Fruit fly (Drosophila melanogaster): ENCODE measurements around the gene CG42322.

CG42322 gene

dm6 chr3R:20735405-20735804 is 4.5 kb upstream of the CG42322 start, which contains the start of gene Cdk2 (continued):
- TF ChIP-seq CG6254 (GFP tag; optimal IDR thresholded peaks at IDR 0.05) = no peak
- TF ChIP-seq CG2199 (GFP tag; IDR thresholded peaks at IDR 0.05) = no peak
- no peak for TF ChIP-seq onecut (GFP tag; IDR thresholded peaks at IDR 0.05)
- no peak for TF ChIP-seq CG5180 (GFP tag; optimal IDR thresholded peaks at IDR 0.05)
- TF ChIP-seq amos (GFP tag; IDR thresholded peaks at IDR 0.05; ENCODE audit: partially characterized antibody) = peak; percentile 96
- no peak for TF ChIP-seq caup (GFP tag; optimal IDR thresholded peaks at IDR 0.05; ENCODE audit: severe bottlenecking)
- peak; percentile 89 for TF ChIP-seq hb (GFP tag; IDR thresholded peaks at IDR 0.05; ENCODE audit: partially characterized antibody)
- TF ChIP-seq ranshi (GFP tag; IDR thresholded peaks at IDR 0.05) = peak; percentile 37; the same call in 1 of the 2 replicates
- TF ChIP-seq ato (GFP tag; IDR thresholded peaks at IDR 0.05; ENCODE audit: partially characterized antibody) = peak; percentile 79
- no peak for TF ChIP-seq D (optimal IDR thresholded peaks at IDR 0.05)
- no peak for TF ChIP-seq D (GFP tag; optimal IDR thresholded peaks at IDR 0.05)
- TF ChIP-seq CG10979 (tag; optimal IDR thresholded peaks at IDR 0.05) = no peak
- TF ChIP-seq CG13296 (GFP tag; optimal IDR thresholded peaks at IDR 0.05) = no peak
- no peak for TF ChIP-seq al (GFP tag; IDR thresholded peaks at IDR 0.05)
- no peak for TF ChIP-seq CG15479 (GFP tag; optimal IDR thresholded peaks at IDR 0.05)
- TF ChIP-seq Lpt (GFP tag; optimal IDR thresholded peaks at IDR 0.05) = no peak
- TF ChIP-seq Dll (GFP tag; IDR thresholded peaks at IDR 0.05; ENCODE audit: partially characterized antibody) = peak; percentile 90
- no peak for TF ChIP-seq Vsx1 (GFP tag; optimal IDR thresholded peaks at IDR 0.05)
- peak; percentile 94 for TF ChIP-seq CG16813 (GFP tag; IDR thresholded peaks at IDR 0.05; ENCODE audit: partially characterized antibody)
- no peak for TF ChIP-seq sc (optimal IDR thresholded peaks at IDR 0.05)
- no peak for TF ChIP-seq sc (GFP tag; optimal IDR thresholded peaks at IDR 0.05)
- TF ChIP-seq nerfin-2 (GFP tag; IDR thresholded peaks at IDR 0.05; ENCODE audit: partially characterized antibody) = peak; percentile 81
- TF ChIP-seq Dref (GFP tag; IDR thresholded peaks at IDR 0.05) = peak; percentile 97
- peak; percentile 56 for TF ChIP-seq CG11504 (tag; optimal IDR thresholded peaks at IDR 0.05)
- no peak for TF ChIP-seq jing (GFP tag; optimal IDR thresholded peaks at IDR 0.05)
- TF ChIP-seq Eip74EF (GFP tag; optimal IDR thresholded peaks at IDR 0.05) = no peak
- no peak for TF ChIP-seq CG15269 (tag; optimal IDR thresholded peaks at IDR 0.05)
- no peak for TF ChIP-seq ro (GFP tag; IDR thresholded peaks at IDR 0.05)
- no peak for TF ChIP-seq Chrac-16 (GFP tag; optimal IDR thresholded peaks at IDR 0.05)
- peak; percentile 74 for TF ChIP-seq CG9932 (GFP tag; IDR thresholded peaks at IDR 0.05)
- TF ChIP-seq Lim3 (GFP tag; IDR thresholded peaks at IDR 0.05) = no peak
- TF ChIP-seq CG1792 (GFP tag; optimal IDR thresholded peaks at IDR 0.05) = no peak
- peak; percentile 82 for TF ChIP-seq CTCF (GFP tag; optimal IDR thresholded peaks at IDR 0.05)
- no peak for TF ChIP-seq CG14014 (GFP tag; IDR thresholded peaks at IDR 0.05)
- no peak for TF ChIP-seq lmd (GFP tag; IDR thresholded peaks at IDR 0.05)
- peak; percentile 92 for TF ChIP-seq bbx (GFP tag; IDR thresholded peaks at IDR 0.05; ENCODE audit: partially characterized antibody)
- no peak for TF ChIP-seq pfk (GFP tag; optimal IDR thresholded peaks at IDR 0.05)
- no peak for TF ChIP-seq CG30403 (GFP tag; optimal IDR thresholded peaks at IDR 0.05)
- no peak for TF ChIP-seq pho (GFP tag; optimal IDR thresholded peaks at IDR 0.05)
- TF ChIP-seq CG17361 (GFP tag; IDR thresholded peaks at IDR 0.05) = no peak
- no peak for TF ChIP-seq Fer2 (tag; optimal IDR thresholded peaks at IDR 0.05)
- TF ChIP-seq CG10274 (GFP tag; optimal IDR thresholded peaks at IDR 0.05) = no peak
- no peak for TF ChIP-seq Dek (tag; optimal IDR thresholded peaks at IDR 0.05)
- TF ChIP-seq CG14667 (GFP tag; IDR thresholded peaks at IDR 0.05) = no peak
- no peak for TF ChIP-seq sens-2 (GFP tag; IDR thresholded peaks at IDR 0.05)
- TF ChIP-seq Usf (GFP tag; optimal IDR thresholded peaks at IDR 0.05) = no peak
- TF ChIP-seq CG7987 (GFP tag; optimal IDR thresholded peaks at IDR 0.05) = no peak
- no peak for TF ChIP-seq NC2β (GFP tag; optimal IDR thresholded peaks at IDR 0.05)
- no peak for TF ChIP-seq Hand (GFP tag; optimal IDR thresholded peaks at IDR 0.05)
- TF ChIP-seq CG9817 (tag; optimal IDR thresholded peaks at IDR 0.05) = no peak
- TF ChIP-seq CG6791 (GFP tag; IDR thresholded peaks at IDR 0.05; ENCODE audit: partially characterized antibody) = peak; percentile 93

All from whole organism, embryonic.